Fruit fly (Drosophila melanogaster) Kc167 (cell line): Measurements from ENCODE around the gene tal-1A.

Experiments used
- Myc ChIP-seq: fragments of >200 bp; optimal IDR thresholded peaks from 2 replicates; lab custom pipeline; 2017; ENCODE audit warnings: missing external identifiers
- insv ChIP-seq: fragments of >200 bp; optimal IDR thresholded peaks from 3 replicates; lab custom pipeline; 2018; ENCODE audit warnings: missing external identifiers
- psq ChIP-seq: fragments of >200 bp; optimal IDR thresholded peaks from 2 replicates; lab custom pipeline; 2017; ENCODE audit warnings: missing external identifiers

- TF ChIP-seq psq (lab: Kevin White, UChicago) (no peak), insv (lab: Kevin White, UChicago) (no peak), Myc (lab: Kevin White, UChicago) (no peak)
Observed at dm6 chr3R:13803185-13803887, 9.6 kb upstream of the tal-1A start.
